Fruit fly (Drosophila melanogaster): ENCODE measurements around the gene nonA-l.

DNA sequence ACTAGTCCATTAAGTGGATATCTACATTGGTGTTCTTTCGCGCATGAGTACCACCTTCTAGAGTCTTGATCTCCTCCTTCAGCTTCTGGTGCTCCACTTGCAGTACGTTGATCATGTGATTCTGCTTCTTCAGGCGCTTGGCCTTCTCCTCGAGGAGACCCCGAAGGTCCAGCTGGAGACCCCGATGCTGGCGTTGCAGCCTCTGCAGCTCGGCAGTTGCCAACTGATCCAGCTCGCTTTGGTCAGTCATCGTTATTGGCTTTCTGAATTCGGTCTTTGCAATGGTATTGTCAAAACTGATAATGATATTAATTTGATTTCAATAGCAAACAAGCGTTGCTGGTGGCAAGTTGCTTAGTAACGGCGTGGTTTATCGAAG, 15.6 kb upstream of the nonA-l start, which contains the start of gene Ccdc114:
- no peak for TF ChIP-seq disco-r (GFP tag; optimal IDR thresholded peaks at IDR 0.05)
- no peak for TF ChIP-seq CG8290 (GFP tag; optimal IDR thresholded peaks at IDR 0.05)
- no peak for TF ChIP-seq CG8290 (tag; optimal IDR thresholded peaks at IDR 0.05)
- TF ChIP-seq CG2712 (tag; optimal IDR thresholded peaks at IDR 0.05) = no peak
- TF ChIP-seq CG11456 (GFP tag; IDR thresholded peaks at IDR 0.05) = no peak
- no peak for TF ChIP-seq CG18599 (GFP tag; optimal IDR thresholded peaks at IDR 0.05)
- TF ChIP-seq CG14441 (GFP tag; IDR thresholded peaks at IDR 0.05) = no peak

Measured in whole organism, embryonic.